Worm (Caenorhabditis elegans): ENCODE data around the gene ram-5.

DNA sequence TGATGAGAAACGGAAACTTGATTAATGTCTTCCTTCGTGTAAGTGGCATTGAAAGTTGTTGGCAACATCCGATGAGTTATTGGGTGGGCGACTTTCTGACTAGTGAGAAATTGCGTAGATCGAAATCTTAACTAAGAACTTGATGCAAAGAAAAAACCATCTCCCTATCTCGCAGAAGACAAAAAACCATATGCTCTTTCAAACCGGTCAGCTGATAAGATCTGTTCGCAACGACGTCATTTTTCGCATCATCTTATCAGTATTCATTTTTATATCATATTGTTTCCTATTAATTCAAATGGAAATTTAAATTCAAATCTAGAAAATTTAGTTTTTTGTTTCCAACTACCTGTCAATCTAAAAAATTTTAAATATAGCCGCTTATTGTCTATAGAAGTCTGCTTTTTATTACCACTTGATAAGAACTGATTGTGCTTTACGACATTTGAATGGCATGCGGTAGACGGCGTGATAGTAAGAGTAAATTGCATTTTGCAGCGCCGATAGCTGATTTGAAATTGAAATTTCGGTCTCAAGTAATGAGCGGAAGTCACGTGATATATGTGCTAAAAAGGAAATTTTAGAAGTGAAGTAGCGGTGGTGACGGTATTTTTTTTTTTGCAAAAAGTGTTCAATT, 49.4 kb upstream of the ram-5 start:
- no peak for TF ChIP-seq dmd-4 (tag; optimal IDR thresholded peaks at IDR 0.05; ENCODE audit: borderline replicate concordance)
- TF ChIP-seq ama-1 (optimal IDR thresholded peaks at IDR 0.05), result no peak
- no peak for TF ChIP-seq pax-1 (tag; optimal IDR thresholded peaks at IDR 0.05)
- TF ChIP-seq mec-3 (tag; optimal IDR thresholded peaks at IDR 0.05; ENCODE audit: borderline replicate concordance), result no peak
- TF ChIP-seq T23F11.4 (GFP tag; optimal IDR thresholded peaks at IDR 0.05), result no peak
- no peak for TF ChIP-seq pha-4 (tag; optimal IDR thresholded peaks at IDR 0.05)
- peak; percentile 88 for TF ChIP-seq elt-2 (tag; optimal IDR thresholded peaks at IDR 0.05)
- no peak for TF ChIP-seq lin-11 (tag; optimal IDR thresholded peaks at IDR 0.05)
- no peak for TF ChIP-seq unc-86 (tag; optimal IDR thresholded peaks at IDR 0.05)
- no peak for TF ChIP-seq pqm-1 (tag; optimal IDR thresholded peaks at IDR 0.05)
- TF ChIP-seq hlh-6 (tag; optimal IDR thresholded peaks at IDR 0.05), result no peak
- TF ChIP-seq dve-1 (tag; optimal IDR thresholded peaks at IDR 0.05), result no peak
